Worm (Caenorhabditis elegans): ENCODE results near the gene T19H12.12.

The T19H12.12 gene

DNA sequence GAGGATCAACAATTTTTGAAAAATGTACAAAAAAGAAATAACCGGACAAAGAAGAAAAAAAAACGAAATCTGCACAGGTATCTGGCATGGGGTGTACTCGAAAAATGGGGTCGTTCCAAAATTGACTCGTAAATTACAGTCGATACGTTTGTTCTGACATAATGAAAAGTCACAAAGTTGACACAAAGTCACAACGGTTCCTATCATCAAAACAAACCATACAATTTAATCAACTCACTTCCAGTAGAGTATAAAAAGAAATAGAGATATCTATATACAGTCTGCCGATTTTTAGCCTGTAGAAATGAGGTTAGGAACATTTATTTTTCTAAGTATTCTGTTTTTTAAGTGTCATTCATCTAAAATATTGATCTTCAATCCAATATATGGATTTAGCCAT lies at the start of gene T19H12.12:
Gene T19H12.12 (plus strand): TSS at position 301 of the 400 bp plus-strand sequence.
- TF ChIP-seq pha-4 (tag; optimal IDR thresholded peaks at IDR 0.05) (no peak), mls-2 (tag; optimal IDR thresholded peaks at IDR 0.05) (no peak), hlh-1 (tag; optimal IDR thresholded peaks at IDR 0.05) (no peak), ceh-43 (GFP tag; optimal IDR thresholded peaks at IDR 0.05) (no peak), unc-120 (tag; optimal IDR thresholded peaks at IDR 0.05; ENCODE audit: poor library complexity, severe bottlenecking) (no peak), tbx-8 (GFP tag; optimal IDR thresholded peaks at IDR 0.05) (no peak), mab-5 (tag; optimal IDR thresholded peaks at IDR 0.05) (no peak), drap-1 (GFP tag; optimal IDR thresholded peaks at IDR 0.05) (no peak), sem-2 (GFP tag; optimal IDR thresholded peaks at IDR 0.05) (no peak), M03D4.4 (tag; optimal IDR thresholded peaks at IDR 0.05) (no peak), ceh-83 (GFP tag; optimal IDR thresholded peaks at IDR 0.05) (no peak), flh-1 (GFP tag; optimal IDR thresholded peaks at IDR 0.05) (no peak), nhr-28 (tag; optimal IDR thresholded peaks at IDR 0.05) (no peak), ham-2 (GFP tag; optimal IDR thresholded peaks at IDR 0.05) (no peak), lin-13 (tag; optimal IDR thresholded peaks at IDR 0.05) (no peak), lin-32 (GFP tag; optimal IDR thresholded peaks at IDR 0.05) (no peak), cnd-1 (tag; optimal IDR thresholded peaks at IDR 0.05) (no peak), lsy-2 (tag; optimal IDR thresholded peaks at IDR 0.05) (no peak), elt-3 (tag; optimal IDR thresholded peaks at IDR 0.05) (no peak)

DNA sequence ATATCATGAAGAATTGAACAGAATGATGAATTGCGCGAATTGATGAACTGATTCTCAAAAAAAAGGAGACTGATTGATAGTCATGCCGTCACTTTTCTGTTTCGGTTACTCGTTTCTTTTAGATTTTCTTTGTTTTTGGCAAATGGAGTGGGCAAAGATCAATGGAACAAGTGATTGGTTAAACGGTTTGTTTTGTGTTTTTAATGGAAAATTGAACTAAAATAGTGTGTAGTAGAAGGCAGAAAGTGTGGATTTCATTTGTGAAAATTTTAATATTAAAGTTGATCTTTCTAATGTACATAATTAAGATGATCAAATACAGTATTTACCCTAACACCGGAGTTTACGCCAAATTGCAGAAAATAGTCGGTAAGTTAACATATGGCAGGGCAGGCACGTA lies 44.7 kb upstream of the T19H12.12 start, which contains the start of gene nas-9:
Gene nas-9 (minus strand): TSS at position 101 of the 400 bp plus-strand sequence.
- TF ChIP-seq sem-2 (GFP tag; optimal IDR thresholded peaks at IDR 0.05) = no peak
- TF ChIP-seq mep-1 (tag; optimal IDR thresholded peaks at IDR 0.05) = no peak
- no peak for TF ChIP-seq unc-62 (GFP tag; optimal IDR thresholded peaks at IDR 0.05)
- TF ChIP-seq lin-13 (tag; optimal IDR thresholded peaks at IDR 0.05) = no peak
- no peak for TF ChIP-seq nhr-237 (tag; optimal IDR thresholded peaks at IDR 0.05)
- TF ChIP-seq ham-2 (GFP tag; optimal IDR thresholded peaks at IDR 0.05) = no peak
- TF ChIP-seq sptf-1 (tag; optimal IDR thresholded peaks at IDR 0.05) = no peak
- no peak for TF ChIP-seq hlh-1 (tag; optimal IDR thresholded peaks at IDR 0.05)
- TF ChIP-seq elt-3 (tag; optimal IDR thresholded peaks at IDR 0.05) = no peak
- no peak for TF ChIP-seq ceh-83 (GFP tag; optimal IDR thresholded peaks at IDR 0.05)
- no peak for TF ChIP-seq drap-1 (GFP tag; optimal IDR thresholded peaks at IDR 0.05)
- TF ChIP-seq mab-5 (tag; optimal IDR thresholded peaks at IDR 0.05) = no peak
- no peak for TF ChIP-seq unc-39 (tag; optimal IDR thresholded peaks at IDR 0.05)
- TF ChIP-seq elt-1 (tag; optimal IDR thresholded peaks at IDR 0.05; ENCODE audit: borderline replicate concordance, insufficient read depth) = no peak
- TF ChIP-seq ceh-43 (GFP tag; optimal IDR thresholded peaks at IDR 0.05) = no peak
- no peak for TF ChIP-seq nhr-28 (tag; optimal IDR thresholded peaks at IDR 0.05)
- no peak for TF ChIP-seq ceh-39 (tag; optimal IDR thresholded peaks at IDR 0.05)
- TF ChIP-seq mls-2 (tag; optimal IDR thresholded peaks at IDR 0.05) = no peak
- no peak for TF ChIP-seq M03D4.4 (tag; optimal IDR thresholded peaks at IDR 0.05)
- TF ChIP-seq ces-1 (GFP tag; optimal IDR thresholded peaks at IDR 0.05) = no peak

- TF ChIP-seq elt-3 (tag; optimal IDR thresholded peaks at IDR 0.05) = no peak
- TF ChIP-seq unc-120 (tag; optimal IDR thresholded peaks at IDR 0.05; ENCODE audit: poor library complexity, severe bottlenecking) = no peak
- no peak for TF ChIP-seq lsy-2 (tag; optimal IDR thresholded peaks at IDR 0.05)
- no peak for TF ChIP-seq lin-32 (GFP tag; optimal IDR thresholded peaks at IDR 0.05)
- no peak for TF ChIP-seq mab-5 (tag; optimal IDR thresholded peaks at IDR 0.05)
- TF ChIP-seq M03D4.4 (tag; optimal IDR thresholded peaks at IDR 0.05) = no peak
- no peak for TF ChIP-seq lin-13 (tag; optimal IDR thresholded peaks at IDR 0.05)
Observed at ce11 chrV:4841179-4841578, 43.4 kb upstream of the T19H12.12 start, which contains the start of gene cwp-1. TSS of gene cwp-1 (minus strand) at chrV:4841279.

DNA sequence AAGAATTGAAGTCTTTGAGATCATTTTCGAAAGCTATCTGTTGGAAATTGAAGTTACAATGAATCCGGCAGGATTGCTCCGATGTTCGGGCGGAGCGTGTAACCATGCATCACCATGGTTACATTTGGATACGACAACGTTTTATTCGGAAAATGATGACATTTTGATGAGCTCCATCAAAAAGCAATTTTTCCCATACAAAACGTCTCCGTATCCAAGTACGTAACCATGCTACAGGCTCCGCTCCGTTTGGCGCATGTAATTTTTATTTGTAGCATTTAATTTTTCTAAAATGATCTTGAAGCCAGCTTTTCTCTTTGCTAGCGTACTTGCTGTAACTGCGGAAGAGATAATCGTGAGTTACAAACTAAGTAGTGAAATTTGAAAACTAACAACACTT lies 42.0 kb upstream of the T19H12.12 start, which contains the start of the genes cwp-2 and cwp-3:
Gene cwp-2 (minus strand): TSS at position 101 of the 400 bp plus-strand sequence.
Gene cwp-3 (plus strand): TSS at position 293 of the 400 bp plus-strand sequence.
- TF ChIP-seq ceh-83 (GFP tag; optimal IDR thresholded peaks at IDR 0.05) = no peak
- TF ChIP-seq hlh-1 (tag; optimal IDR thresholded peaks at IDR 0.05) = no peak
- TF ChIP-seq blmp-1 (tag; optimal IDR thresholded peaks at IDR 0.05) = no peak
- TF ChIP-seq mab-5 (tag; optimal IDR thresholded peaks at IDR 0.05) = no peak
- TF ChIP-seq pha-4 (tag; optimal IDR thresholded peaks at IDR 0.05) = no peak
- TF ChIP-seq mep-1 (tag; optimal IDR thresholded peaks at IDR 0.05) = no peak

DNA sequence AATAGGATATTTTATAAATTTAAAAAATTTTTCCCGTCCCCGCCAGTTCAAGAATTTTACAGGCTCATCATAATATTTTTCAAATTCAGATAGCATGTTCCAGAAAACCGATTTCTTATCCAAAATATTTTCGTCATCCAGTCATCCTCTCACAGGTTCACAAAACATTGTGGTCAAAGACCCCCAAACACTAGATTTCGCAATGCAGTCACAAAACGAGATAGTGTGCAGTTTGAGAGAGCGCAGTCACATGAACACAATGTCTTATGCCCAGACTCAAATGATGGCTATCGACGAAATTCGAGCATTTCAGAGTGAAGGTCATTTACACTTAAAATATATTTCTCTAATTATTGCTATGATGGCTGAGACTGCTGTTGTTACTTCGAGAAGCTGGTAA lies 40.0 kb upstream of the T19H12.12 start, which contains the start of gene abhd-5.2:
Gene abhd-5.2 (plus strand): TSS at position 95 of the 400 bp plus-strand sequence.
- TF ChIP-seq ham-2 (GFP tag; optimal IDR thresholded peaks at IDR 0.05) = no peak
- no peak for TF ChIP-seq ztf-11 (tag; optimal IDR thresholded peaks at IDR 0.05)
- TF ChIP-seq ces-1 (GFP tag; optimal IDR thresholded peaks at IDR 0.05) = peak; percentile 37

Data from whole organism, mixed stage, embryonic.